Worm (Caenorhabditis elegans) whole organism, young adult: ENCODE results near the gene W04E12.5.
A peak's percentile ranks its signal among the peaks of the same experiment; 100 is the strongest.

Experiments used
- B0019.2 ChIP-seq: fragments of 200-800 bp; sonication (Bioruptor generic); conservative IDR thresholded peaks from 2 replicates; pipeline ENCODE4 v1.3.6; 2022; ENCODE audit warnings: missing genetic modification reagents, missing genetic modification characterization, missing compliant biosample characterization
- B0035.1 ChIP-seq: sonication (generic microtip); optimal IDR thresholded peaks from 2 replicates; lab custom pipeline; 2016; ENCODE audit warnings: missing genetic modification characterization, mild to moderate bottlenecking, missing compliant biosample characterization, missing genotype, missing genetic modification reagents
- F22D6.2 ChIP-seq: sonication (generic microtip); optimal IDR thresholded peaks from 2 replicates; lab custom pipeline; 2016; ENCODE audit warnings: mild to moderate bottlenecking, missing genetic modification characterization, missing compliant biosample characterization
- F37B4.10 ChIP-seq: fragments of 200-800 bp; sonication (Bioruptor generic); IDR thresholded peaks from 2 replicates; pipeline ENCODE4 v1.3.6; 2022; ENCODE audit warnings: missing genetic modification characterization, missing compliant biosample characterization
- F49E8.2 ChIP-seq: sonication (generic microtip); optimal IDR thresholded peaks from 3 replicates; lab custom pipeline; 2017; ENCODE audit warnings: missing genetic modification characterization, mild to moderate bottlenecking, missing compliant biosample characterization, antibody characterized with exemption, moderate library complexity; ENCODE audit not compliant: insufficient read depth
- F55B11.4 ChIP-seq: sonication (generic microtip); optimal IDR thresholded peaks from 2 replicates; lab custom pipeline; 2016; ENCODE audit warnings: missing compliant biosample characterization, missing genetic modification characterization, borderline replicate concordance; ENCODE audit not compliant: insufficient read depth
- F57C9.4 ChIP-seq: sonication (generic microtip); optimal IDR thresholded peaks from 2 replicates; lab custom pipeline; 2017; ENCODE audit warnings: mild to moderate bottlenecking, missing genetic modification characterization, missing compliant biosample characterization
- aptf-2 ChIP-seq: fragments of 200-800 bp; sonication (Bioruptor generic); conservative IDR thresholded peaks from 2 replicates; pipeline ENCODE4 v1.3.6; 2022; ENCODE audit warnings: missing genetic modification reagents, missing genetic modification characterization, missing compliant biosample characterization
- attf-5 ChIP-seq: fragments of 200-800 bp; sonication (Bioruptor generic); optimal IDR thresholded peaks from 2 replicates; lab custom pipeline; 2018; ENCODE audit warnings: mild to moderate bottlenecking, missing genetic modification characterization, missing compliant biosample characterization
- bed-1 ChIP-seq: fragments of 200-800 bp; sonication (Bioruptor generic); IDR thresholded peaks from 2 replicates; pipeline ENCODE4 v1.3.6; 2022; ENCODE audit warnings: missing genetic modification reagents, missing genetic modification characterization, missing compliant biosample characterization
- bed-2 ChIP-seq: fragments of 200-800 bp; sonication (Bioruptor generic); IDR thresholded peaks from 2 replicates; pipeline ENCODE4 v1.3.6; 2022; ENCODE audit warnings: missing genetic modification reagents, missing genetic modification characterization, missing compliant biosample characterization
- ceh-100 ChIP-seq: fragments of 200-800 bp; sonication (Bioruptor generic); IDR thresholded peaks from 2 replicates; pipeline ENCODE4 v1.3.6; 2022; ENCODE audit warnings: missing genetic modification reagents, missing genetic modification characterization, missing compliant biosample characterization
- dox-1 ChIP-seq: fragments of 200-800 bp; sonication (Bioruptor generic); IDR thresholded peaks from 2 replicates; pipeline ENCODE4 v1.3.6; 2022; ENCODE audit warnings: missing genetic modification reagents, missing genetic modification characterization, missing compliant biosample characterization
- egrh-3 ChIP-seq: fragments of 200-800 bp; sonication (Bioruptor generic); IDR thresholded peaks from 2 replicates; pipeline ENCODE4 v1.3.6; 2022; ENCODE audit warnings: missing genetic modification reagents, missing genetic modification characterization, missing compliant biosample characterization
- gei-17 ChIP-seq: fragments of 200-800 bp; sonication (Bioruptor generic); optimal IDR thresholded peaks from 2 replicates; lab custom pipeline; 2018; ENCODE audit warnings: mild to moderate bottlenecking, missing genetic modification characterization, missing compliant biosample characterization
- hrde-1 ChIP-seq: sonication (generic microtip); optimal IDR thresholded peaks from 2 replicates; lab custom pipeline; 2016; ENCODE audit warnings: missing genetic modification characterization, mild to moderate bottlenecking, missing compliant biosample characterization, moderate library complexity, missing genotype, missing genetic modification reagents, borderline replicate concordance
- let-526 ChIP-seq: fragments of 200-800 bp; sonication (Bioruptor generic); IDR thresholded peaks from 2 replicates; pipeline ENCODE4 v1.3.6; 2022; ENCODE audit warnings: missing genetic modification reagents, missing genetic modification characterization, missing compliant biosample characterization
- lin-40 ChIP-seq: sonication (generic microtip); optimal IDR thresholded peaks from 2 replicates; lab custom pipeline; 2016; ENCODE audit warnings: missing genetic modification characterization, mild to moderate bottlenecking, missing compliant biosample characterization, missing genotype, missing genetic modification reagents
- madf-3 ChIP-seq: fragments of 200-800 bp; sonication (Bioruptor generic); IDR thresholded peaks from 2 replicates; pipeline ENCODE4 v1.3.6; 2022; ENCODE audit warnings: missing genetic modification reagents, missing genetic modification characterization, missing compliant biosample characterization
- nhr-80 ChIP-seq: sonication (generic microtip); optimal IDR thresholded peaks from 2 replicates; lab custom pipeline; 2016; ENCODE audit warnings: missing genetic modification characterization, missing compliant biosample characterization
- pha-4 ChIP-seq: fragments of 150-350 bp; sonication (generic microtip); optimal IDR thresholded peaks from 2 replicates; lab custom pipeline; 2014; ENCODE audit warnings: missing biosample characterization, missing genetic modification reagents, missing genetic modification characterization
- rcor-1 ChIP-seq: fragments of 200-800 bp; sonication (Bioruptor generic); IDR thresholded peaks from 2 replicates; pipeline ENCODE4 v1.3.6; 2022; ENCODE audit warnings: missing genetic modification reagents, missing genetic modification characterization, missing compliant biosample characterization
- repo-1 ChIP-seq: sonication (generic microtip); optimal IDR thresholded peaks from 2 replicates; lab custom pipeline; 2017; ENCODE audit warnings: mild to moderate bottlenecking, missing genetic modification characterization, missing compliant biosample characterization
- sdz-38 ChIP-seq: sonication (generic microtip); optimal IDR thresholded peaks from 2 replicates; lab custom pipeline; 2016; ENCODE audit warnings: missing genotype, missing genetic modification characterization, missing compliant biosample characterization
- snpc-4 ChIP-seq, 5 experiments: fragments of 150-350 bp in 1 of 5; sonication (generic microtip) in 4 of 5; optimal IDR thresholded peaks; 2 replicates each; lab custom pipeline; 2014 to 2018; ENCODE audit warnings: missing genetic modification characterization in 5 of 5, missing biosample characterization in 3 of 5, antibody characterized with exemption in 2 of 5, mild to moderate bottlenecking in 2 of 5, missing compliant biosample characterization in 2 of 5, missing genotype in 2 of 5, moderate library complexity in 2 of 5, missing genetic modification reagents in 1 of 5
- tbp1 ChIP-seq: fragments of 200-800 bp; sonication (Bioruptor generic); optimal IDR thresholded peaks from 2 replicates; lab custom pipeline; 2018; ENCODE audit warnings: mild to moderate bottlenecking, missing genetic modification characterization, missing compliant biosample characterization
- zfh-2 ChIP-seq: fragments of 200-800 bp; sonication (Bioruptor generic); conservative IDR thresholded peaks from 2 replicates; pipeline ENCODE4 v1.3.6; 2022; ENCODE audit warnings: missing genetic modification reagents, missing genetic modification characterization, missing compliant biosample characterization
- zim-3 ChIP-seq: sonication (generic microtip); optimal IDR thresholded peaks from 2 replicates; lab custom pipeline; 2017; ENCODE audit warnings: mild to moderate bottlenecking, missing genetic modification characterization, moderate library complexity, missing compliant biosample characterization
- ztf-25 ChIP-seq: fragments of 200-800 bp; sonication (Bioruptor generic); IDR thresholded peaks from 2 replicates; pipeline ENCODE4 v1.3.6; 2022; ENCODE audit warnings: missing genetic modification reagents, missing genetic modification characterization, missing compliant biosample characterization
- ztf-28 ChIP-seq: fragments of 200-800 bp; sonication (Bioruptor generic); IDR thresholded peaks from 2 replicates; pipeline ENCODE4 v1.3.6; 2022; ENCODE audit warnings: missing genetic modification reagents, missing genetic modification characterization, missing compliant biosample characterization
- ztf-3 ChIP-seq: fragments of 200-800 bp; sonication (Bioruptor generic); optimal IDR thresholded peaks from 2 replicates; lab custom pipeline; 2018; ENCODE audit warnings: mild to moderate bottlenecking, missing genetic modification characterization, missing compliant biosample characterization
- ztf-6 ChIP-seq: fragments of 200-800 bp; sonication (Bioruptor generic); IDR thresholded peaks from 2 replicates; pipeline ENCODE4 v1.3.6; 2022; ENCODE audit warnings: missing genetic modification reagents, missing genetic modification characterization, missing compliant biosample characterization

The W04E12.5 gene

DNA sequence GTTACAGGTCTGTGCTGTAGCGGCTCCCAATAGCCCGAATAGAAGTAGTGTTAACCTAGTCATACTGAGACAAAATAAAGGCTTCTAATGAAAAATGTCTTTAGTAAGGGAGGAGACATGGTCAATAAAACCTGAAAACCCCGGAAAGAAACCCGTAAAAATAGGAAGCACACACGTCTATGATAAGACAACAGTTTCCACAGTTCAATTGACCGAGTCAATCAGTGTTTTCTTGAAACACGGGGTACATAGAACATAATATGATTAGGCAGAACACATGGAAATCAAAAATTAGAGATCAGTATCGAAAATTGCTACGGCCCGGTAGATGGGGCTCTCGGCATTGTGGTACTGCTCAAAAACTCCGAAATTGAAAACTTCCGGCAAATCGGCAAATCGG is 5.2 kb downstream of the W04E12.5 start, which contains the start of gene clec-49:
Gene clec-49 (minus strand): TSS at position 103 of the 400 bp plus-strand sequence.
- TF ChIP-seq nhr-80 (tag; lab: Kevin White, UChicago) (peak; percentile 72), pha-4 (tag; lab: Kevin White, UChicago) (no peak)

ce11 chrV:19752879-19753278 is 6.9 kb downstream of the W04E12.5 start:
- peak; percentile 71; the same call in 1 of the 2 replicates for TF ChIP-seq zfh-2 (GFP tag; lab: Robert Waterston, UW)
- no peak for TF ChIP-seq lin-40 (tag; lab: Kevin White, UChicago)

- TF ChIP-seq F55B11.4 (tag; lab: Kevin White, UChicago) (no peak), nhr-80 (tag; lab: Kevin White, UChicago) (peak; percentile 32), snpc-4 (GFP tag; optimal IDR thresholded peaks at IDR 0.05; lab: Kevin White, UChicago) (no peak), snpc-4 (tag; optimal IDR thresholded peaks at IDR 0.05; lab: Kevin White, UChicago) (no peak)
Measured at ce11 chrV:19754331-19754730, 8.4 kb downstream of the W04E12.5 start.

DNA sequence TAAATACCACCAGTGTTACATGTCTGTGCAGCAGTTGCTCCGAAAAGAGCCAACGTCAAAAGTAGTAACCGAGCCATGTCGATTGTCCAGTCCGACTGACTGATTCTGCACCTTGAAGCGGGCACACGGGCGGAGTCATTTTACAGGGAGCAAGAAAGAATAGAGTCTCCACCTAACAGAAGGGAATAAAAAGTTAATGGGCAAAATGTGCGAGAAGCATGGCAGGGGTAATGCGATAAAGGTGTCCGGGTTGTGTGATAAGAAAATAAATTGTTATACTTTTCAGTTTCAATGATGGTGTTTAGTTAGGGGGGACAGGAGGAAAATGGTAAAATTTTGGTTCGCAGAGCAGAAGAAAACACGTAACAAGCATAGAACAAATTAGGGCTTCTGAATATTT is 9.3 kb downstream of the W04E12.5 start, which contains the start of gene clec-50:
Gene clec-50 (minus strand): TSS at position 109 of the 400 bp plus-strand sequence.
- TF ChIP-seq dox-1 (GFP tag; lab: Robert Waterston, UW): peak; percentile 49
- TF ChIP-seq nhr-80 (tag; lab: Kevin White, UChicago): peak; percentile 95
- no peak for TF ChIP-seq F49E8.2

DNA sequence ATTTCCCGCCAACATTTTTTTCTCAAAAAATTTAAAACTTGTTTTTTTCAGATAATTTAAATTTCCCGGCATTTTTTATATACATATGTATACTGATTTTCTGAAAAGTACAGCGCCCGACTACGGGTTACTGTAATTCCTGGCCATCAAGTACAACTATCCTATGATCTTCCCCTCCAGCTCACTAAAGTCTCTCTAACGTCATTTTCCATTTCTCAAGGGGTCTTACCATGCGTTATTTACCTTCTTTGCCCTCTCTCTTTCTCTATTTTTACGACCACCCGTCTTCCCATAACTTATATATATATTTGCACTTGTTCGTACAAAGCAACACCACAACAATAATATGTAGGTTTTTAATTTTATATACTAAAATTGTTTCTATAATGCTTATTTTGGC is 10.3 kb downstream of the W04E12.5 start, which contains the start of gene W04E12.9:
Gene W04E12.9 (plus strand): TSS at position 301 of the 400 bp plus-strand sequence.
- TF ChIP-seq sdz-38 (no peak), B0019.2 (GFP tag; lab: Robert Waterston, UW) (no peak), rcor-1 (GFP tag; lab: Robert Waterston, UW) (no peak), bed-2 (GFP tag; lab: Robert Waterston, UW) (no peak)

DNA sequence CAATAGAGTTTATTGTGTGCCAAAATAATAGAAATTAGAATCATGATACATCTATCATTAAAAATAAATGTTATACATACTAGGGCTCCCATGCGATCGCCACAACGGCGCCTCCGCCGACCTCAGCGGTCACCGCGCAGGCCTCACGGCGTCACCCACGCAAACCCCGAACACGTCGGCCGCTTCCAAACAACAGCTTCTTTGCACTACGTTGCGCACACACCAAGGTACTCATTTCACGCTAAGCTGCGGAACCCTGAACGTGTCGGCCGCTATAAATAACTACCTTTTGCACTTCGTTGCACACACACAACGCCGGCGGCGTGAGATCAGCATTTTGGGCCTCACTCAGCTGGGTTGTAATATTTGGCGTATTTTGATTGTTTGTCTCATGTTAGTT is 13.3 kb downstream of the W04E12.5 start:
- no peak for TF ChIP-seq aptf-2 (GFP tag; lab: Robert Waterston, UW)
- 0 out of 2 replicates have a peak, but pooled peaks have one; percentile 33 for TF ChIP-seq madf-3
- TF ChIP-seq ztf-28: 0 out of 2 replicates have a peak, but pooled peaks have one; percentile 24
- peak; percentile 11; the same call in 1 of the 2 replicates for TF ChIP-seq egrh-3 (GFP tag; lab: Robert Waterston, UW)
- no peak for TF ChIP-seq snpc-4 (GFP tag; optimal IDR thresholded peaks at IDR 0.05; lab: Kevin White, UChicago)
- peak in 2 of 4 experiments; percentile 53 to 68 for TF ChIP-seq snpc-4 (tag; optimal IDR thresholded peaks at IDR 0.05; lab: Kevin White, UChicago)
- no peak for TF ChIP-seq ztf-6 (GFP tag; lab: Robert Waterston, UW)
- TF ChIP-seq F37B4.10 (GFP tag; lab: Robert Waterston, UW): 0 out of 2 replicates have a peak, but pooled peaks have one; percentile 84
- TF ChIP-seq zfh-2 (GFP tag; lab: Robert Waterston, UW): peak; percentile 73
- TF ChIP-seq, all 124 proteins: peak for 6

ce11 chrV:19760751-19761150 is 14.8 kb downstream of the W04E12.5 start, which contains the start of gene M162.5:
TSS of gene M162.5 (plus strand) at chrV:19761051.
- TF ChIP-seq attf-5 (GFP tag; lab: Kevin White, UChicago): no peak
- TF ChIP-seq ztf-25 (GFP tag; lab: Robert Waterston, UW): no peak
- no peak for TF ChIP-seq F57C9.4 (tag; lab: Kevin White, UChicago)
- no peak for TF ChIP-seq hrde-1
- no peak for TF ChIP-seq F49E8.2
- TF ChIP-seq B0035.1 (tag; lab: Kevin White, UChicago): no peak
- TF ChIP-seq repo-1: no peak
- no peak for TF ChIP-seq bed-1
- no peak for TF ChIP-seq let-526 (GFP tag; lab: Robert Waterston, UW)
- TF ChIP-seq ztf-3 (GFP tag; lab: Kevin White, UChicago): no peak
- TF ChIP-seq F22D6.2 (tag; lab: Kevin White, UChicago): no peak
- no peak for TF ChIP-seq F55B11.4 (tag; lab: Kevin White, UChicago)
- TF ChIP-seq tbp1: no peak
- TF ChIP-seq gei-17 (GFP tag; lab: Kevin White, UChicago): no peak
- TF ChIP-seq zim-3 (tag; lab: Kevin White, UChicago): no peak
- no peak for TF ChIP-seq ceh-100 (GFP tag; lab: Robert Waterston, UW)
- TF ChIP-seq, all 124 proteins: peak for 0
